Fruit fly (Drosophila melanogaster) whole organism, embryonic: ENCODE measurements around the gene Cpr11B.
A peak's percentile ranks its signal among the peaks of the same experiment; 100 is the strongest.

Source experiments
- Atf6 ChIP-seq: fragments of 200-800 bp; sonication (Bioruptor generic); IDR thresholded peaks from 2 replicates; pipeline ENCODE4 v1.3.6; 2022; ENCODE audit warnings: missing biosample characterization, missing genetic modification characterization
- BEAF-32 ChIP-seq: fragments of 200-800 bp; sonication (Bioruptor generic); optimal IDR thresholded peaks from 3 replicates; lab custom pipeline; 2017; ENCODE audit warnings: missing biosample characterization, missing genetic modification characterization, mild to moderate bottlenecking, moderate library complexity, missing genetic modification reagents
- CG10267 ChIP-seq: fragments of 200-800 bp; sonication (Bioruptor generic); optimal IDR thresholded peaks from 2 replicates; lab custom pipeline; 2018; ENCODE audit warnings: missing biosample characterization, mild to moderate bottlenecking, missing genetic modification characterization, moderate library complexity
- CG12155 ChIP-seq: fragments of 200-800 bp; sonication (Bioruptor generic); optimal IDR thresholded peaks from 3 replicates; lab custom pipeline; 2016; ENCODE audit warnings: missing biosample characterization, missing genetic modification characterization
- CG12236 ChIP-seq: fragments of 200-800 bp; sonication (Bioruptor generic); optimal IDR thresholded peaks from 2 replicates; lab custom pipeline; 2016; ENCODE audit warnings: missing biosample characterization, missing genetic modification characterization
- CG12299 ChIP-seq: fragments of 200-800 bp; sonication (Bioruptor generic); optimal IDR thresholded peaks from 2 replicates; lab custom pipeline; 2018; ENCODE audit warnings: missing biosample characterization, mild to moderate bottlenecking, missing genetic modification characterization
- CG13424 ChIP-seq: fragments of 200-800 bp; sonication (Bioruptor generic); optimal IDR thresholded peaks from 2 replicates; lab custom pipeline; 2019; ENCODE audit warnings: missing biosample characterization, mild to moderate bottlenecking, missing genetic modification characterization, moderate library complexity
- CG13624 ChIP-seq: fragments of 200-800 bp; sonication (Bioruptor generic); optimal IDR thresholded peaks from 2 replicates; lab custom pipeline; 2016; ENCODE audit warnings: missing biosample characterization, missing genetic modification characterization
- CG14441 ChIP-seq: fragments of 200-800 bp; sonication (Bioruptor generic); IDR thresholded peaks from 2 replicates; pipeline ENCODE4 v1.3.6; 2022; ENCODE audit warnings: missing biosample characterization, missing genetic modification characterization
- CG15011 ChIP-seq: fragments of 200-800 bp; sonication (Bioruptor generic); optimal IDR thresholded peaks from 3 replicates; lab custom pipeline; 2018; ENCODE audit warnings: missing biosample characterization, mild to moderate bottlenecking, missing genetic modification characterization
- CG15514 ChIP-seq: fragments of 200-800 bp; sonication (Bioruptor generic); optimal IDR thresholded peaks from 3 replicates; lab custom pipeline; 2017; ENCODE audit warnings: missing biosample characterization, missing genetic modification characterization, mild to moderate bottlenecking, moderate library complexity, missing genetic modification reagents
- CG1603 ChIP-seq: fragments of 200-800 bp; sonication (Bioruptor generic); optimal IDR thresholded peaks from 2 replicates; lab custom pipeline; 2019; ENCODE audit warnings: missing biosample characterization, mild to moderate bottlenecking, missing genetic modification characterization, moderate library complexity
- CG16779 ChIP-seq: fragments of 200-800 bp; sonication (Bioruptor generic); IDR thresholded peaks from 2 replicates; pipeline ENCODE4 v1.3.6; 2022; ENCODE audit warnings: missing biosample characterization, missing genetic modification characterization
- CG17385 ChIP-seq: fragments of 200-800 bp; sonication (Bioruptor generic); optimal IDR thresholded peaks from 3 replicates; lab custom pipeline; 2018; ENCODE audit warnings: missing biosample characterization, mild to moderate bottlenecking, missing genetic modification characterization
- CG17802 ChIP-seq: fragments of 200-800 bp; sonication (Bioruptor generic); optimal IDR thresholded peaks from 2 replicates; lab custom pipeline; 2018; ENCODE audit warnings: missing biosample characterization, mild to moderate bottlenecking, missing genetic modification characterization, moderate library complexity
- CG1832 ChIP-seq: fragments of 200-800 bp; sonication (Bioruptor generic); optimal IDR thresholded peaks from 2 replicates; lab custom pipeline; 2017; ENCODE audit warnings: missing biosample characterization, mild to moderate bottlenecking, missing genetic modification characterization, inconsistent platforms
- CG18619 ChIP-seq: fragments of 200-800 bp; sonication (Bioruptor generic); optimal IDR thresholded peaks from 3 replicates; lab custom pipeline; 2017; ENCODE audit warnings: missing biosample characterization, mild to moderate bottlenecking, missing genetic modification characterization
- CG34376 ChIP-seq: fragments of 200-800 bp; sonication (Bioruptor generic); optimal IDR thresholded peaks from 2 replicates; lab custom pipeline; 2018; ENCODE audit warnings: missing biosample characterization, mild to moderate bottlenecking, missing genetic modification characterization
- CG43689 ChIP-seq: fragments of 200-800 bp; sonication (Bioruptor generic); IDR thresholded peaks from 2 replicates; pipeline ENCODE4 v1.3.6; 2022; ENCODE audit warnings: missing biosample characterization, missing genetic modification characterization
- CG4424 ChIP-seq: fragments of 200-800 bp; sonication (Bioruptor generic); optimal IDR thresholded peaks from 3 replicates; lab custom pipeline; 2016; ENCODE audit warnings: missing biosample characterization, missing genetic modification characterization
- CG7271 ChIP-seq: fragments of 200-800 bp; sonication (Bioruptor generic); optimal IDR thresholded peaks from 2 replicates; lab custom pipeline; 2018; ENCODE audit warnings: missing biosample characterization, mild to moderate bottlenecking, missing genetic modification characterization, moderate library complexity
- CG7839 ChIP-seq: fragments of 200-800 bp; sonication (Bioruptor generic); optimal IDR thresholded peaks from 3 replicates; lab custom pipeline; 2018; ENCODE audit warnings: missing biosample characterization, mild to moderate bottlenecking, missing genetic modification characterization, moderate library complexity
- CG8765 ChIP-seq: fragments of 200-800 bp; sonication (Bioruptor generic); IDR thresholded peaks from 2 replicates; pipeline ENCODE4 v1.3.6; 2022; ENCODE audit warnings: missing biosample characterization, missing genetic modification characterization
- CG8944 ChIP-seq: fragments of 200-800 bp; sonication (Bioruptor generic); optimal IDR thresholded peaks from 3 replicates; lab custom pipeline; 2016; ENCODE audit warnings: missing biosample characterization, missing genetic modification characterization
- CG9215 ChIP-seq: fragments of 200-800 bp; sonication (Bioruptor generic); IDR thresholded peaks from 2 replicates; pipeline ENCODE4 v1.3.6; 2022; ENCODE audit warnings: missing biosample characterization, missing genetic modification characterization
- CrebB ChIP-seq: fragments of 200-800 bp; sonication (Bioruptor generic); optimal IDR thresholded peaks from 3 replicates; lab custom pipeline; 2018; ENCODE audit warnings: missing biosample characterization, mild to moderate bottlenecking, missing genetic modification characterization
- Deaf1 ChIP-seq: fragments of 200-800 bp; optimal IDR thresholded peaks from 3 replicates; lab custom pipeline; 2019; ENCODE audit warnings: missing biosample characterization, mild to moderate bottlenecking, missing genetic modification characterization, moderate library complexity
- Drgx ChIP-seq: fragments of 200-800 bp; sonication (Bioruptor generic); IDR thresholded peaks from 2 replicates; pipeline ENCODE4 v1.3.6; 2022; ENCODE audit warnings: missing biosample characterization, missing genetic modification characterization
- HHEX ChIP-seq: fragments of 200-800 bp; sonication (Bioruptor generic); optimal IDR thresholded peaks from 3 replicates; lab custom pipeline; 2017; ENCODE audit warnings: missing biosample characterization, mild to moderate bottlenecking, missing genetic modification characterization, missing genetic modification reagents
- Hey ChIP-seq: fragments of 200-800 bp; sonication (Bioruptor generic); optimal IDR thresholded peaks from 3 replicates; lab custom pipeline; 2018; ENCODE audit warnings: missing biosample characterization, mild to moderate bottlenecking, missing genetic modification characterization
- Optix ChIP-seq: fragments of 200-800 bp; sonication (Bioruptor generic); IDR thresholded peaks from 3 replicates; pipeline ENCODE4 v1.3.6; 2022; ENCODE audit warnings: missing biosample characterization, missing genetic modification characterization
- Rfx ChIP-seq: fragments of 200-800 bp; sonication (Bioruptor generic); IDR thresholded peaks from 2 replicates; pipeline ENCODE4 v1.3.6; 2022; ENCODE audit warnings: missing biosample characterization, missing genetic modification characterization
- Sox102F ChIP-seq: fragments of 200-800 bp; sonication (Bioruptor generic); optimal IDR thresholded peaks from 2 replicates; lab custom pipeline; 2018; ENCODE audit warnings: missing biosample characterization, mild to moderate bottlenecking, missing genetic modification characterization, moderate library complexity
- YL-1 ChIP-seq: fragments of 200-800 bp; sonication (Bioruptor generic); optimal IDR thresholded peaks from 3 replicates; lab custom pipeline; 2017; ENCODE audit warnings: missing biosample characterization, mild to moderate bottlenecking, missing genetic modification characterization
- ab ChIP-seq: fragments of 200-800 bp; sonication (Bioruptor generic); optimal IDR thresholded peaks from 2 replicates; lab custom pipeline; 2016; ENCODE audit warnings: missing biosample characterization, missing genetic modification characterization
- ase ChIP-seq: fragments of 200-800 bp; sonication (Bioruptor generic); IDR thresholded peaks from 3 replicates; pipeline ENCODE4 v1.3.6; 2022; ENCODE audit warnings: missing biosample characterization, missing genetic modification characterization
- bcd ChIP-seq: fragments of 200-800 bp; sonication (Bioruptor generic); optimal IDR thresholded peaks from 2 replicates; lab custom pipeline; 2017; ENCODE audit warnings: missing biosample characterization, mild to moderate bottlenecking, missing genetic modification characterization
- cad ChIP-seq: fragments of >200 bp; optimal IDR thresholded peaks from 2 replicates; lab custom pipeline; 2017; ENCODE audit warnings: missing biosample characterization, missing genetic modification characterization
- cas ChIP-seq: fragments of 200-800 bp; sonication (Bioruptor generic); IDR thresholded peaks from 2 replicates; pipeline ENCODE4 v1.3.6; 2022; ENCODE audit warnings: missing biosample characterization, missing genetic modification characterization
- crol ChIP-seq: fragments of 200-800 bp; sonication (Bioruptor generic); IDR thresholded peaks from 2 replicates; pipeline ENCODE4 v1.3.6; 2022; ENCODE audit warnings: missing biosample characterization, missing genetic modification characterization
- eve ChIP-seq, 2 experiments: fragments of >200 bp; optimal IDR thresholded peaks; 2 replicates each; lab custom pipeline; 2017; ENCODE audit warnings: missing biosample characterization in 2 of 2, missing genetic modification characterization in 2 of 2
- gt ChIP-seq: fragments of 200-800 bp; sonication (Bioruptor generic); IDR thresholded peaks from 2 replicates; pipeline ENCODE4 v1.3.6; 2022; ENCODE audit warnings: missing biosample characterization, missing genetic modification characterization
- hb ChIP-seq: fragments of 200-800 bp; sonication (Bioruptor generic); IDR thresholded peaks from 3 replicates; pipeline ENCODE4 v1.3.6; 2022; ENCODE audit warnings: missing biosample characterization, missing genetic modification characterization; ENCODE audit not compliant: partially characterized antibody
- hkb ChIP-seq, 2 experiments: fragments of 200-800 bp in 1 of 2; fragments of >200 bp in 1 of 2; sonication (Bioruptor generic) in 1 of 2; IDR thresholded peaks in 1 of 2; optimal IDR thresholded peaks in 1 of 2; 2 replicates each; pipeline versions ENCODE4 v1.3.6 to Lab custom; 2017 to 2022; ENCODE audit warnings: missing biosample characterization in 1 of 2, missing genetic modification characterization in 1 of 2
- nmo ChIP-seq: fragments of 200-800 bp; sonication (Bioruptor generic); optimal IDR thresholded peaks from 2 replicates; lab custom pipeline; 2018; ENCODE audit warnings: missing biosample characterization, mild to moderate bottlenecking, missing genetic modification characterization, moderate library complexity
- scrt ChIP-seq: fragments of 200-800 bp; sonication (Bioruptor generic); optimal IDR thresholded peaks from 2 replicates; lab custom pipeline; 2018; ENCODE audit warnings: missing biosample characterization, mild to moderate bottlenecking, missing genetic modification characterization, moderate library complexity
- shn ChIP-seq: fragments of 200-800 bp; sonication (Bioruptor generic); optimal IDR thresholded peaks from 3 replicates; lab custom pipeline; 2016; ENCODE audit warnings: missing biosample characterization, missing genetic modification characterization
- sima ChIP-seq: fragments of 200-800 bp; sonication (Bioruptor generic); optimal IDR thresholded peaks from 2 replicates; lab custom pipeline; 2016; ENCODE audit warnings: missing biosample characterization, missing genetic modification characterization
- slbo ChIP-seq: fragments of 200-800 bp; sonication (Bioruptor generic); IDR thresholded peaks from 2 replicates; pipeline ENCODE4 v1.3.6; 2022; ENCODE audit warnings: missing biosample characterization, missing genetic modification characterization
- zfh1 ChIP-seq: fragments of 200-800 bp; sonication (Bioruptor generic); IDR thresholded peaks from 3 replicates; pipeline ENCODE4 v1.3.6; 2022; ENCODE audit warnings: missing biosample characterization, missing genetic modification characterization

The Cpr11B gene

dm6 chrX:12579506-12579999, 26.6 kb downstream of the Cpr11B start (continued):
- TF ChIP-seq shn (GFP tag; lab: Kevin White, UChicago) (peak; percentile 96), scrt (GFP tag; lab: Kevin White, UChicago) (peak; percentile 90), CrebB (peak; percentile 89), sima (GFP tag; lab: Kevin White, UChicago) (peak; percentile 86), Optix (GFP tag; lab: Robert Waterston, UW) (peak; percentile 83), slbo (GFP tag; lab: Robert Waterston, UW) (peak; percentile 94), HHEX (GFP tag; lab: Kevin White, UChicago) (peak; percentile 96), crol (GFP tag; lab: Robert Waterston, UW) (no peak), BEAF-32 (GFP tag; lab: Kevin White, UChicago) (peak; percentile 19), CG12236 (GFP tag; lab: Kevin White, UChicago) (peak; percentile 92), zfh1 (GFP tag; lab: Robert Waterston, UW) (peak; percentile 89), CG12155 (GFP tag; lab: Kevin White, UChicago) (peak; percentile 92), Hey (tag; lab: Kevin White, UChicago) (peak; percentile 40), cas (GFP tag; lab: Robert Waterston, UW) (peak; percentile 83), CG15011 (GFP tag; lab: Kevin White, UChicago) (peak; percentile 94), bcd (GFP tag; lab: Kevin White, UChicago) (peak; percentile 95), YL-1 (GFP tag; lab: Kevin White, UChicago) (peak; percentile 85), CG18619 (GFP tag; lab: Kevin White, UChicago) (peak; percentile 96), ase (peak; percentile 87), nmo (GFP tag; lab: Kevin White, UChicago) (peak; percentile 97), CG17802 (peak; percentile 74), CG14441 (peak; percentile 94), CG13424 (tag; lab: Kevin White, UChicago) (peak; percentile 96), gt (GFP tag; lab: Robert Waterston, UW) (peak; percentile 61), CG16779 (GFP tag; lab: Robert Waterston, UW) (peak; percentile 84), Sox102F (GFP tag; lab: Kevin White, UChicago) (peak; percentile 98), Deaf1 (tag; lab: Kevin White, UChicago) (peak; percentile 19), CG1832 (GFP tag; lab: Kevin White, UChicago) (no peak), ab (GFP tag; lab: Kevin White, UChicago) (peak; percentile 93), Atf6 (peak; percentile 96), CG7839 (tag; lab: Kevin White, UChicago) (peak; percentile 98), eve (GFP tag; optimal IDR thresholded peaks at IDR 0.05; lab: Kevin White, UChicago) (peak in 1 of 2 experiments; percentile 98), CG43689 (peak; percentile 82), CG7271 (peak; percentile 41), hb (no peak), CG12299 (tag; lab: Kevin White, UChicago) (peak; percentile 92), hkb (optimal IDR thresholded peaks at IDR 0.05; lab: Kevin White, UChicago) (no peak), hkb (GFP tag; IDR thresholded peaks at IDR 0.05; lab: Robert Waterston, UW) (peak; percentile 95), CG15514 (peak; percentile 88), CG17385 (GFP tag; lab: Kevin White, UChicago) (peak; percentile 93), CG13624 (peak; percentile 97), Drgx (peak; percentile 96), CG8765 (peak; percentile 72), cad (GFP tag; lab: Kevin White, UChicago) (no peak), CG1603 (peak; percentile 87), CG8944 (GFP tag; lab: Kevin White, UChicago) (peak; percentile 92), Rfx (GFP tag; lab: Robert Waterston, UW) (peak; percentile 94), CG9215 (peak; percentile 93), CG4424 (GFP tag; lab: Kevin White, UChicago) (peak; percentile 94), CG34376 (GFP tag; lab: Kevin White, UChicago) (peak; percentile 93), CG10267 (tag; lab: Kevin White, UChicago) (peak; percentile 86)
